Worm (Caenorhabditis elegans) whole organism, L3 larva: ENCODE results near the gene unc-24.

ENCODE experiments used
- ceh-82 ChIP-seq: fragments of 150-350 bp; optimal IDR thresholded peaks from 2 replicates; lab custom pipeline; 2014; ENCODE audit warnings: missing biosample characterization, missing genetic modification characterization
- elt-3 ChIP-seq, 3 experiments: fragments of 150-350 bp in 1 of 3; sonication (generic microtip) in 2 of 3; optimal IDR thresholded peaks; 2 replicates in 2 of 3; 4 replicates in 1 of 3; lab custom pipeline; 2014 to 2017; ENCODE audit warnings: missing biosample characterization in 3 of 3, missing genetic modification characterization in 3 of 3
- jun-1 ChIP-seq: fragments of 150-350 bp; optimal IDR thresholded peaks from 2 replicates; lab custom pipeline; 2014; ENCODE audit warnings: missing biosample characterization, missing genetic modification reagents, missing genetic modification characterization
- lin-39 ChIP-seq: fragments of 150-350 bp; optimal IDR thresholded peaks from 2 replicates; lab custom pipeline; 2018; ENCODE audit warnings: missing biosample characterization, missing genetic modification reagents, missing genetic modification characterization
- mdl-1 ChIP-seq: fragments of 150-350 bp; optimal IDR thresholded peaks from 2 replicates; lab custom pipeline; 2014; ENCODE audit warnings: missing biosample characterization, missing genetic modification characterization
- nhr-11 ChIP-seq: fragments of 150-350 bp; optimal IDR thresholded peaks from 2 replicates; lab custom pipeline; 2014; ENCODE audit warnings: missing biosample characterization, missing genetic modification characterization
- nhr-28 ChIP-seq: fragments of 150-350 bp; optimal IDR thresholded peaks from 2 replicates; lab custom pipeline; 2014; ENCODE audit warnings: missing biosample characterization, missing genetic modification characterization
- pqm-1 ChIP-seq: fragments of 150-350 bp; optimal IDR thresholded peaks from 2 replicates; lab custom pipeline; 2017; ENCODE audit warnings: missing biosample characterization, missing genetic modification characterization, inconsistent platforms
- unc-39 ChIP-seq: sonication (generic microtip); optimal IDR thresholded peaks from 4 replicates; lab custom pipeline; 2017; ENCODE audit warnings: missing biosample characterization, missing genetic modification characterization

DNA sequence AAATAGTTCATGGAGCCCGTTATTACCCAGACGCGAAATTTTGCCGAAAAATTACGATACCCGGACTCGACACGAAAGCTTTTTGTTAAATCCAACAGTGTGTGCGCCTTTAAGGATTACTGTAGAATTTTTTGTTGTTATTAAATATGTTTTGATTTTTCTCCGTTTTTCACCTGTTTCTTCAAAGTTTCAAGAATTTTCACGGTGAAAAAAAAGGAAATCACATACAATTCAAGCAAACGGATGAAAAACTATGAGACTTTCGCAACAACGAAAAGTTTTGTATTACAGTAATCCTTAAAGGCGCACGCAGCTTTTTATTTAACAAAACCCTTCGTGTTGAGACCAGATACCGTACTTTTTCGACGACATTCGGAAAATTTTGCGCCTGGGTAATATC lies 25.7 kb upstream of the unc-24 start:
- no peak for TF ChIP-seq nhr-28 (tag; lab: Kevin White, UChicago)
- no peak for TF ChIP-seq jun-1 (tag; lab: Kevin White, UChicago)
- no peak for TF ChIP-seq nhr-11 (tag; lab: Kevin White, UChicago)
- TF ChIP-seq elt-3 (tag; optimal IDR thresholded peaks at IDR 0.05; lab: Kevin White, UChicago) = no peak
- no peak for TF ChIP-seq lin-39
- TF ChIP-seq mdl-1 (tag; lab: Kevin White, UChicago) = no peak
- no peak for TF ChIP-seq ceh-82 (tag; lab: Kevin White, UChicago)
- no peak for TF ChIP-seq unc-39 (tag; lab: Kevin White, UChicago)
- no peak for TF ChIP-seq pqm-1 (tag; lab: Kevin White, UChicago)
